Worm (Caenorhabditis elegans) whole organism, L1 larva: Measurements from ENCODE around the gene Y57G11C.42.
"Not testable (repeated sequence)": the region's sequence is repeated elsewhere in the genome, so short reads cannot be mapped to it uniquely, and the experiment has no call there.

ENCODE experiments used
- C04F5.9 ChIP-seq: sonication (generic microtip); optimal IDR thresholded peaks from 2 replicates; lab custom pipeline; 2016; ENCODE audit warnings: missing genetic modification characterization, missing compliant biosample characterization
- blmp-1 ChIP-seq: fragments of 150-350 bp; optimal IDR thresholded peaks from 2 replicates; lab custom pipeline; 2014; ENCODE audit warnings: missing biosample characterization, missing genetic modification characterization
- ceh-8 ChIP-seq: fragments of 200-800 bp; sonication (Bioruptor generic); optimal IDR thresholded peaks from 2 replicates; lab custom pipeline; 2018; ENCODE audit warnings: mild to moderate bottlenecking, missing genetic modification characterization, moderate library complexity, missing compliant biosample characterization
- ces-1 ChIP-seq: fragments of 150-350 bp; optimal IDR thresholded peaks from 2 replicates; lab custom pipeline; 2014; ENCODE audit warnings: missing biosample characterization, missing genetic modification reagents, missing genetic modification characterization
- dpl-1 ChIP-seq, 3 experiments: fragments of 150-350 bp in 2 of 3; sonication (generic microtip) in 1 of 3; optimal IDR thresholded peaks; 2 replicates each; lab custom pipeline; 2014 to 2017; ENCODE audit warnings: missing biosample characterization in 3 of 3, missing genetic modification characterization in 3 of 3, missing genetic modification reagents in 3 of 3
- efl-1 ChIP-seq, 4 experiments: fragments of 150-350 bp; optimal IDR thresholded peaks in 3 of 4; peaks in 1 of 4; 1 replicate in 1 of 4; 2 replicates in 3 of 4; lab custom pipeline; 2014; ENCODE audit warnings: missing biosample characterization in 2 of 4, missing genetic modification characterization in 2 of 4, missing genetic modification reagents in 2 of 4
- elt-3 ChIP-seq, 6 experiments: fragments of 150-350 bp in 1 of 6; sonication (generic microtip); optimal IDR thresholded peaks; 2 replicates each; lab custom pipeline; 2017 to 2018; ENCODE audit warnings: missing biosample characterization in 6 of 6, missing genetic modification characterization in 6 of 6, inconsistent platforms in 1 of 6
- fkh-8 ChIP-seq: sonication (generic microtip); optimal IDR thresholded peaks from 2 replicates; lab custom pipeline; 2016; ENCODE audit warnings: mild to moderate bottlenecking, missing genetic modification characterization, missing compliant biosample characterization
- hlh-17 ChIP-seq: fragments of 200-800 bp; sonication (Bioruptor generic); optimal IDR thresholded peaks from 2 replicates; lab custom pipeline; 2018; ENCODE audit warnings: missing genetic modification characterization, mild to moderate bottlenecking, missing compliant biosample characterization, moderate library complexity, borderline replicate concordance
- irx-1 ChIP-seq: sonication (generic microtip); optimal IDR thresholded peaks from 2 replicates; lab custom pipeline; 2016; ENCODE audit warnings: missing genetic modification characterization, missing compliant biosample characterization
- lin-15B ChIP-seq: fragments of 150-350 bp; sonication (generic microtip); optimal IDR thresholded peaks from 3 replicates; lab custom pipeline; 2014; ENCODE audit warnings: missing biosample characterization, missing genetic modification characterization
- lir-3 ChIP-seq: sonication (generic microtip); optimal IDR thresholded peaks from 2 replicates; lab custom pipeline; 2016; ENCODE audit warnings: mild to moderate bottlenecking, missing genetic modification characterization, moderate library complexity, missing compliant biosample characterization; ENCODE audit not compliant: poor library complexity
- lsy-2 ChIP-seq, 2 experiments: fragments of 150-350 bp; optimal IDR thresholded peaks; 2 replicates each; lab custom pipeline; 2014; ENCODE audit warnings: missing biosample characterization in 2 of 2, missing genetic modification characterization in 2 of 2
- mef-2 ChIP-seq: fragments of 150-350 bp; optimal IDR thresholded peaks from 2 replicates; lab custom pipeline; 2014; ENCODE audit warnings: missing biosample characterization, missing genetic modification characterization
- nhr-12 ChIP-seq: sonication (generic microtip); optimal IDR thresholded peaks from 2 replicates; lab custom pipeline; 2017; ENCODE audit warnings: missing biosample characterization, missing genetic modification characterization
- nhr-20 ChIP-seq: sonication (generic microtip); optimal IDR thresholded peaks from 2 replicates; lab custom pipeline; 2016; ENCODE audit warnings: mild to moderate bottlenecking, missing genetic modification characterization, missing compliant biosample characterization
- nhr-84 ChIP-seq: sonication (generic microtip); optimal IDR thresholded peaks from 2 replicates; lab custom pipeline; 2017; ENCODE audit warnings: missing biosample characterization, missing genetic modification characterization
- pax-3 ChIP-seq: fragments of 200-800 bp; sonication (Bioruptor generic); optimal IDR thresholded peaks from 2 replicates; lab custom pipeline; 2018; ENCODE audit warnings: mild to moderate bottlenecking, missing genetic modification characterization, moderate library complexity, missing compliant biosample characterization
- pqm-1 ChIP-seq: sonication (generic microtip); optimal IDR thresholded peaks from 3 replicates; lab custom pipeline; 2017; ENCODE audit warnings: missing biosample characterization, missing genetic modification characterization
- skn-1 ChIP-seq: fragments of 150-350 bp; optimal IDR thresholded peaks from 2 replicates; lab custom pipeline; 2014; ENCODE audit warnings: missing biosample characterization, missing genetic modification characterization
- snpc-4 ChIP-seq: fragments of 150-350 bp; optimal IDR thresholded peaks from 2 replicates; lab custom pipeline; 2014; ENCODE audit warnings: missing biosample characterization, missing genetic modification characterization
- snu-23 ChIP-seq: sonication (generic microtip); optimal IDR thresholded peaks from 2 replicates; lab custom pipeline; 2016; ENCODE audit warnings: missing genetic modification characterization, missing compliant biosample characterization
- sptf-1 ChIP-seq: fragments of 150-350 bp; optimal IDR thresholded peaks from 2 replicates; lab custom pipeline; 2014; ENCODE audit warnings: missing biosample characterization, missing genetic modification characterization
- tbx-2 ChIP-seq: sonication (generic microtip); optimal IDR thresholded peaks from 2 replicates; lab custom pipeline; 2016; ENCODE audit warnings: missing genetic modification characterization, missing compliant biosample characterization
- tlp-1 ChIP-seq: fragments of 150-350 bp; optimal IDR thresholded peaks from 2 replicates; lab custom pipeline; 2014; ENCODE audit warnings: missing biosample characterization, missing genetic modification characterization
- unc-86 ChIP-seq: sonication (generic microtip); optimal IDR thresholded peaks from 2 replicates; lab custom pipeline; 2016; ENCODE audit warnings: missing genetic modification characterization, missing compliant biosample characterization
- unc-98 ChIP-seq: fragments of 200-800 bp; sonication (Bioruptor generic); IDR thresholded peaks from 2 replicates; pipeline ENCODE4 v1.3.6; 2022; ENCODE audit warnings: missing genetic modification characterization, missing compliant biosample characterization
- ztf-11 ChIP-seq, 2 experiments: sonication (generic microtip); optimal IDR thresholded peaks; 2 replicates each; lab custom pipeline; 2016 to 2017; ENCODE audit warnings: missing genetic modification characterization in 2 of 2, missing biosample characterization in 1 of 2, missing compliant biosample characterization in 1 of 2

Y57G11C.42 gene

DNA sequence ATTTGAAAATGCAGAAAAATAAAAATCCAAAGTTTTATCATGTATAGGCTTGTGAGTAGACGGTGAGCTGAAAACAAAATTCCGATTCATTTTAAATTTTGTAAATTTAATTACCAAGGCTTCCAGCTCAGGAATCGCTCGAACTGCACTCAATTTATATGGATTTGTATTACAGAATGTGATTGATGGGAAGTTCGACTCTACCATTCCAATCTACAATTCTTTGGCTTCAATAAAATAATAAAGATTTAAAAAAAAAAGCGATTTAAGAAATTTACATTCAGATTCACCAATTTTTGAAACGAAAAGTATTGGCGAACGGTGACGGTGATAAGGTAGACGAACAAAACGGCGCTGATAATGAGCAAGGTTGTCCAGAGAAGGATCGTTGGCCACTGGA, 42.3 kb downstream of the Y57G11C.42 start:
- no peak for TF ChIP-seq blmp-1 (tag; lab: Kevin White, UChicago)
- no peak for TF ChIP-seq irx-1 (tag; lab: Kevin White, UChicago)
- TF ChIP-seq efl-1 (optimal IDR thresholded peaks at IDR 0.05; lab: Kevin White, UChicago): no peak
- peak in 1 of 2 experiments; percentile 42 for TF ChIP-seq efl-1 (GFP tag; optimal IDR thresholded peaks at IDR 0.05 in 1 of 2; lab: Kevin White, UChicago)

DNA sequence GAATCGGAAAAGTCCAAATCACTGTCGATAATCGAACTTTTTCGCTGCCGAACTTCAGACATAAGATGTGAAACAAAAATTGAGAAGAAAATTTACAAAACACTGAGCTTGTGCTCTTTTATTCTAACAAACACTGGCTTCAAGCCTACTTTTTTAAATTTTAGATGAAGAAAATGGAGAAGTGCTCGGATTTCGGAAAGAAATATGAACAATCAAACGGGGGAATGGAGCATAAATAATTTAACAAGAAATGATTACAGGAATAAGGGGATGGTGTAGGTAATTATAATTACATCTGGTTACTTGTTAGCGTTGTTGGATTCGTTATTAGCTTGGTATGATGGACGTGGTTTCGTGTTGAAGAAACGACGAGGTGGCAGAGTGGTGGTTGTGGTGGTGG, 43.0 kb downstream of the Y57G11C.42 start, which contains the start of gene degl-1:
Gene degl-1 (minus strand): TSS at position 101 of the 400 bp plus-strand sequence.
- no peak for TF ChIP-seq skn-1 (tag; lab: Kevin White, UChicago)
- TF ChIP-seq mef-2 (tag; lab: Kevin White, UChicago): no peak
- no peak for TF ChIP-seq nhr-84 (tag; lab: Kevin White, UChicago)
- TF ChIP-seq, all 84 proteins: peak for 0

DNA sequence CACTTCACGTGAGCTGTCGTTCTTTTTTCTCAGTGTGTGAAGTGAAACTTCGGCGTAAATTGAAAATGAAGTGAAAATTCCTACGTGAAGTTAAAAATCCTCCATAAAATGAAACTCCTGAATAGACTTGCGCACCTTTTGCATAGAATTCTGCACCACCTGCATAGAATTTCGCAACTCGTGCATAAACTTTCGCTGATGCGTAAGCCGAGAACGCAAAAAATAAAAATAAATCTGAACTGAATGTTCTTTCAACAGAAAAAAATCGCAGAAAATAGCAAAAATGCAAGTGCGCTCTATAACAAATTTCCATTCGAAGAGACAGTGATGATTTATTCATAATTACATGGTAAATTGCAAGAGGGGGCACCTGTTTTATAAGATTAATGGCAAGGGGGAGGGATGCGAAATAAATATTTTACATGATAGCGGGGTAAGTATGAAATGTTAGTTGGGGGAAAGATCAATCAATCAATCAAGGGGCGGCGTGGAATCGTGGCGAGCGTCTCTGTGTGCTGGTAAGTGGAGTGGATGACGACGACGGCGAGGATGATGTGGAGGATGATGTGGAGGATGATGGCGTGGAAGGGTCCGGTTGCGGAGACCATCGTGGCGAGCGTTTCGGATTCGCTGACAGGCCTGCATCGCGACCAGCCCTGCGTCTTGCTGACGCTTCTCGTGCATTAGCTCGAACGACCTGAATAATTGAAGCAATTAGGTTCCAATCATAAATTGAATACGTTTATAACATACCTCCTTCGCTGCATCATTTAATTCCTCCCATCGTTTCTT, 45.2 kb downstream of the Y57G11C.42 start, which contains the start of gene Y57G11C.36:
Gene Y57G11C.36 (minus strand): TSS at position 502 of the 792 bp plus-strand sequence.
- TF ChIP-seq C04F5.9 (tag; lab: Kevin White, UChicago): no peak
- no peak for TF ChIP-seq fkh-8 (tag; lab: Kevin White, UChicago)
- peak; percentile 68 for TF ChIP-seq unc-86 (tag; lab: Kevin White, UChicago)
- no peak for TF ChIP-seq elt-3 (tag; optimal IDR thresholded peaks at IDR 0.05; lab: Kevin White, UChicago)
- no peak for TF ChIP-seq hlh-17 (GFP tag; lab: Kevin White, UChicago)
- TF ChIP-seq pax-3 (tag; lab: Kevin White, UChicago): no peak
- no peak for TF ChIP-seq efl-1 (optimal IDR thresholded peaks at IDR 0.05; lab: Kevin White, UChicago)
- peak in 1 of 2 experiments; percentile 60 for TF ChIP-seq efl-1 (GFP tag; optimal IDR thresholded peaks at IDR 0.05 in 1 of 2; lab: Kevin White, UChicago)
- TF ChIP-seq dpl-1 (GFP tag; optimal IDR thresholded peaks at IDR 0.05; lab: Kevin White, UChicago): peak in 1 of 3 experiments; percentile 10

DNA sequence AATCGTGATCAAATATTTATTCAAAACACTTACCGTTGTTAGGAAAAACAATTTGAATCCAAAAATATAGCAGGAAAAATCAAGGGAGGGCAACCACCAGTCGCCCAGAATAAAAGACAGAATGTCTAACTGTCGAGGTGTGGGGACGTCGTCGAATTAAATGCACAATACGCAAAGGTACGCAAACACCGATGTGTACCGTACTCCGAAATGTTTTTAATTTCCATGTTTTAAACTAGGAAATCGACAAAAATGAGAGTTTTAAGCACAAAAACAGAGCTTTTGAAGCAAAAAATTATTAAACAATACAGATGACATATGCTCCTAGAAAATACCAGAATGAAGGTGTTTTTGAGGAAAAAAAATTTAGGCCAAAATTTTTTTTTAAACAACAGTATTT, 46.1 kb downstream of the Y57G11C.42 start, which contains the start of gene Y57G11C.51:
Gene Y57G11C.51 (minus strand): TSS at position 101 of the 400 bp plus-strand sequence.
- TF ChIP-seq snpc-4 (tag; lab: Kevin White, UChicago); ceh-8; tlp-1 (tag; lab: Kevin White, UChicago): not testable (repeated sequence)
- TF ChIP-seq, all 84 proteins: peak for 0; not testable (repeated sequence) for 84

DNA sequence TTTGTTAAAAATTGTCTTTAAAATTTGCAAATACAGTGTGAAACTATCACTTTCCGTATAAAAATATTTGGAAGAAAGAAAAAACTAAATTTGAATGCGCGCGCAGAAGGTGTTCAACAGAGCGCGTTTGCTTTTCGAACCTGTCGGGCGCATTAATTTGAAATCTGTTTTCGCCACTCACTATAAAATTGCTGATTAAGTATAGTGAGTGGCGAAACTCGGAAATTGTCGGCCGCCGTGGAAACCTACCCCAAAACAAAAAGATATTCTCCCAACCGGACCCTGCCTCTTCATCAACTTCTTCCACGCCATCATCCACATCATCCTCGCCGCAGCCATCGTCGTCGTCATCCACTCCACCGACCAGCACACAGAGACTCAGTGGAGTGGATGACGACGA, 52.2 kb downstream of the Y57G11C.42 start:
- TF ChIP-seq efl-1 (optimal IDR thresholded peaks at IDR 0.05; lab: Kevin White, UChicago): peak in 1 of 2 experiments; percentile 29
- peak in 1 of 2 experiments; percentile 8 for TF ChIP-seq efl-1 (GFP tag; optimal IDR thresholded peaks at IDR 0.05 in 1 of 2; lab: Kevin White, UChicago)

- TF ChIP-seq sptf-1 (tag; lab: Kevin White, UChicago) (no peak), snu-23 (no peak), unc-98 (GFP tag; lab: Robert Waterston, UW) (no peak), ztf-11 (tag; optimal IDR thresholded peaks at IDR 0.05; lab: Kevin White, UChicago) (no peak), lin-15B (tag; lab: Kevin White, UChicago) (no peak), nhr-12 (tag; lab: Kevin White, UChicago) (no peak), lsy-2 (tag; optimal IDR thresholded peaks at IDR 0.05; lab: Kevin White, UChicago) (no peak), tbx-2 (tag; lab: Kevin White, UChicago) (no peak), lir-3 (tag; lab: Kevin White, UChicago) (no peak), ces-1 (no peak), nhr-20 (tag; lab: Kevin White, UChicago) (no peak), pqm-1 (tag; lab: Kevin White, UChicago) (no peak)
These were observed 53.2 kb downstream of the Y57G11C.42 start, which contains the start of gene Y57G11C.8 for ce11 chrIV:14781537-14781936. Gene Y57G11C.8 (plus strand): TSS chrIV:14781837.
